Worm (Caenorhabditis elegans) whole organism, early embryonic: Measurements from ENCODE around the gene fbxc-36.
"Not testable (repeated sequence)": the region's sequence is repeated elsewhere in the genome, so short reads cannot be mapped to it uniquely, and the experiment has no call there.

Experiments used
- B0310.2 ChIP-seq: sonication (generic microtip); optimal IDR thresholded peaks from 2 replicates; lab custom pipeline; 2016; ENCODE audit warnings: mild to moderate bottlenecking, missing genetic modification characterization, missing compliant biosample characterization
- F13C5.2 ChIP-seq: sonication (generic microtip); optimal IDR thresholded peaks from 2 replicates; lab custom pipeline; 2017; ENCODE audit warnings: mild to moderate bottlenecking, missing genetic modification characterization, inconsistent platforms, missing compliant biosample characterization
- aly-1 ChIP-seq: sonication (generic microtip); optimal IDR thresholded peaks from 2 replicates; lab custom pipeline; 2016; ENCODE audit warnings: missing genetic modification characterization, missing compliant biosample characterization
- ama-1 ChIP-seq: fragments of 150-350 bp; optimal IDR thresholded peaks from 2 replicates; lab custom pipeline; 2014
- ceh-13 ChIP-seq: fragments of 200-800 bp; sonication (Bioruptor generic); optimal IDR thresholded peaks from 2 replicates; lab custom pipeline; 2018; ENCODE audit warnings: mild to moderate bottlenecking, missing genetic modification characterization, missing compliant biosample characterization
- ceh-36 ChIP-seq: sonication (generic microtip); optimal IDR thresholded peaks from 2 replicates; lab custom pipeline; 2016; ENCODE audit warnings: missing genetic modification characterization, inconsistent platforms, missing compliant biosample characterization
- ets-7 ChIP-seq: sonication (generic microtip); optimal IDR thresholded peaks from 2 replicates; lab custom pipeline; 2016; ENCODE audit warnings: missing genotype, missing genetic modification characterization, missing compliant biosample characterization
- flt-1 ChIP-seq: fragments of 200-800 bp; sonication (Bioruptor generic); IDR thresholded peaks from 2 replicates; pipeline ENCODE4 v1.3.6; 2022; ENCODE audit warnings: missing genetic modification characterization, missing compliant biosample characterization
- hmbx-1 ChIP-seq: sonication (generic microtip); optimal IDR thresholded peaks from 2 replicates; lab custom pipeline; 2016; ENCODE audit warnings: mild to moderate bottlenecking, missing genetic modification characterization, missing compliant biosample characterization
- hmg-4 ChIP-seq: fragments of 200-800 bp; sonication (Bioruptor generic); optimal IDR thresholded peaks from 2 replicates; lab custom pipeline; 2018; ENCODE audit warnings: mild to moderate bottlenecking, missing genetic modification characterization, missing compliant biosample characterization
- hnd-1 ChIP-seq: sonication (generic microtip); optimal IDR thresholded peaks from 2 replicates; lab custom pipeline; 2016; ENCODE audit warnings: missing genetic modification characterization, missing compliant biosample characterization
- pes-1 ChIP-seq: fragments of 200-800 bp; sonication (Bioruptor generic); IDR thresholded peaks from 2 replicates; pipeline ENCODE4 v1.3.6; 2022; ENCODE audit warnings: missing genetic modification reagents, missing genetic modification characterization, missing compliant biosample characterization
- scrt-1 ChIP-seq: fragments of 200-800 bp; sonication (Bioruptor generic); IDR thresholded peaks from 2 replicates; pipeline ENCODE4 v1.3.6; 2022; ENCODE audit warnings: missing genetic modification characterization, missing compliant biosample characterization
- sea-1 ChIP-seq: fragments of 200-800 bp; sonication (Bioruptor generic); conservative IDR thresholded peaks from 2 replicates; pipeline ENCODE4 v1.3.6; 2022; ENCODE audit warnings: missing genetic modification characterization, missing compliant biosample characterization
- tbx-11 ChIP-seq: fragments of 200-800 bp; sonication (Bioruptor generic); IDR thresholded peaks from 2 replicates; pipeline ENCODE4 v1.3.6; 2022; ENCODE audit warnings: missing genetic modification characterization, missing compliant biosample characterization
- tbx-37 ChIP-seq: fragments of 200-800 bp; sonication (Bioruptor generic); conservative IDR thresholded peaks from 2 replicates; pipeline ENCODE4 v1.3.6; 2022; ENCODE audit warnings: missing genetic modification reagents, missing genetic modification characterization, missing compliant biosample characterization
- tra-4 ChIP-seq: sonication (generic microtip); optimal IDR thresholded peaks from 2 replicates; lab custom pipeline; 2017; ENCODE audit warnings: missing genetic modification characterization, missing compliant biosample characterization

fbxc-36 gene

ce11 chrII:954626-955025, 13.8 kb downstream of the fbxc-36 start, which contains the start of gene fbxc-7:
Gene fbxc-7 (plus strand): TSS chrII:954926.
- TF ChIP-seq ceh-13 (GFP tag; lab: Kevin White, UChicago); sea-1 (GFP tag; lab: Robert Waterston, UW); flt-1: not testable (repeated sequence)

- TF ChIP-seq B0310.2 (tag; lab: Kevin White, UChicago) (no peak), tbx-11 (GFP tag; lab: Robert Waterston, UW) (no peak), hmbx-1 (tag; lab: Kevin White, UChicago) (no peak), ceh-36 (tag; lab: Kevin White, UChicago) (no peak), tra-4 (tag; lab: Kevin White, UChicago) (no peak), hnd-1 (tag; lab: Kevin White, UChicago) (no peak), pes-1 (GFP tag; lab: Robert Waterston, UW) (no peak), aly-1 (no peak), hmg-4 (GFP tag; lab: Kevin White, UChicago) (no peak), F13C5.2 (tag; lab: Kevin White, UChicago) (no peak), tbx-37 (no peak), ceh-13 (GFP tag; lab: Kevin White, UChicago) (no peak), ets-7 (tag; lab: Kevin White, UChicago) (no peak), sea-1 (GFP tag; lab: Robert Waterston, UW) (no peak), ama-1 (lab: Kevin White, UChicago) (no peak)
These were observed 17.8 kb downstream of the fbxc-36 start, which contains the start of gene sdz-4 for ce11 chrII:958618-959017. Gene sdz-4 (plus strand): TSS chrII:958918.

DNA sequence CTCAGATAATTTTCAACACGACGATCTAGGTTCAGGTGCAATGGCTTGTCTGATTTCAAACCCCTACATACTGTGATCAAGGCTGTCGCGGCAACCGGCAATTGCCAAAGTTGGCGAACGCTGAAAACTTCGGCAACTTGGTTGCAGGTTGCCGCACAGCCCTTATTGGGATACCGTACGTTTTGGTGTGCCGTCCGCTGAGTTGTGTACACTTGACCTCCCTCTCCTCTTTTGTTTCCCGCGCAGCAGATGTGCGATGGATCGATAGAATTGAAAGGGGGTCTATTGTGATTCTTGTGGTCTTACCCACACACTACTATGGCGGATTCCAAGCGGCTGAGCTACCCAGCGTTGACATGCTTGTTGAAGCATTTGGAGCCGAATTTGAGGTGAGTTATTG, 19.4 kb downstream of the fbxc-36 start, which contains the start of the genes C32B5.18 and C32B5.7:
Gene C32B5.18, plus strand, starts transcription at position 301 of the 400 bp plus-strand sequence.
Gene C32B5.7, plus strand, starts transcription at position 311 of the 400 bp plus-strand sequence.
- TF ChIP-seq tra-4 (tag; lab: Kevin White, UChicago), result no peak
- no peak for TF ChIP-seq ama-1 (lab: Kevin White, UChicago)
- no peak for TF ChIP-seq hnd-1 (tag; lab: Kevin White, UChicago)
- TF ChIP-seq scrt-1 (GFP tag; lab: Robert Waterston, UW), result no peak
- TF ChIP-seq pes-1 (GFP tag; lab: Robert Waterston, UW), result no peak
- TF ChIP-seq hmg-4 (GFP tag; lab: Kevin White, UChicago), result peak; percentile 6
- no peak for TF ChIP-seq ceh-13 (GFP tag; lab: Kevin White, UChicago)
- no peak for TF ChIP-seq flt-1

- TF ChIP-seq ets-7 (tag; lab: Kevin White, UChicago) (no peak), scrt-1 (GFP tag; lab: Robert Waterston, UW) (no peak), ama-1 (lab: Kevin White, UChicago) (no peak), pes-1 (GFP tag; lab: Robert Waterston, UW) (no peak), tra-4 (tag; lab: Kevin White, UChicago) (no peak), flt-1 (no peak), hnd-1 (tag; lab: Kevin White, UChicago) (no peak)
These were observed 21.2 kb downstream of the fbxc-36 start, which contains the start of gene C32B5.13 for ce11 chrII:961961-962360. Gene C32B5.13 (minus strand): TSS chrII:962061.

DNA sequence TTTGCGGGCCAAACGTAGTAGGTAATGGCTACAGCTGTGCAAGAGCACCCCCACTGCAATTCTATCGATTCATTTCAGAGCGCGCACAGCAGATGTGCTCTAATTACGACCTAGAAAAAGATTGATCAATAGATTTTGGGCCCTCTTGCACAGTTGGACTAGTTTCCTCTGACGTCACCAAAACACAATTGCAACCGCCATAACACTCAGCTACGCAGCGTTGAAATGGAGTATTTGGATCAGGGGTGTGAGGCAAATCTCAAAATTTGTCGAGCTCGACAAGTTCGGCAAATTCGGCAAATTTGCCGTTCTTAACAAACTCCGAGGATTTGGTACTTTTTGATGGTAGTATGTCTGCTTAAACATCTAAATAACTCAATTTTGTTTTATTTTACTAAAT, 26.2 kb downstream of the fbxc-36 start, which contains the start of gene fbxc-18:
Gene fbxc-18, minus strand, starts transcription at position 101 of the 400 bp plus-strand sequence.
- TF ChIP-seq ceh-36 (tag; lab: Kevin White, UChicago); tbx-37; flt-1: not testable (repeated sequence)

DNA sequence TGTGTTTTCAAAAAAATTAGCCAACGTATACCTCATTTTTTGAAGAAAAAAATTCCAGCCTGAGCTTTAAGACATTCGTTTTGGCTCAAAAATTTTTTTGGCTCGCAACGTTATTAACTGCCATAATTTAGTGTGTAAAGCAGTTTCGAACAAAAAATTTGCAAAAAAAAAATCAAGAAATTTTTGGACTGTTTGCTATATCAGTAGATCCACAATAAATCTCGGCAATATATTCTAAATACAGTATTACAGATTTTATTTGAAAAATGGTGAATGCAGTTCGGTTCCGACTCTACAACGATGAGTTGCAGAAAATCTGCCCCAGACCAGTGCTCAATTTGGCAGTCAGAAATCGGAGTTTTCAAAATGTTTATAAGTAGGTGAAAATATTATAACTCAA, 27.3 kb downstream of the fbxc-36 start, which contains the start of gene C32B5.6:
Gene C32B5.6, plus strand, starts transcription at position 301 of the 400 bp plus-strand sequence.
- not testable (repeated sequence) for TF ChIP-seq tra-4, hnd-1, ets-7 (tag; lab: Kevin White, UChicago)

DNA sequence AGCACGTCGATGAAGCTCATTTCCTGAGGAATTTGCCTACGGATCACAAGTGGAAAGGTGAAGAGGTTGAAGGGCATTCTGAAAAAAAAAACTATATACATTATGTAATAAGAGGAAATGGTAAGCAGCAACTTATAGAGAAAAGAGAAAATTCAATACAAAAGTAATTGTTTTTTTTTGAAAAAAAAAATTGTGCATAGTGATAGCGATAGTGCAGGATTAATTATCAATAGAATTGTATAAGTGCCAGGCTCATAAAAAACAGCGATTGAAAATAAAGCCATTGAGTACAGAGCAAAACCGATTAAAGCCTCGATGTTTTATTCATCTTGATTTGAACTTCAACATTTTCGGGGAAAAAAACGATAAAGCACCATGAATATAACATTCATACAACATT, 32.1 kb downstream of the fbxc-36 start, which contains the start of gene C32B5.15:
Gene C32B5.15, minus strand, starts transcription at position 101 of the 400 bp plus-strand sequence.
- TF ChIP-seq hnd-1 (tag; lab: Kevin White, UChicago) (no peak), hmg-4 (GFP tag; lab: Kevin White, UChicago) (no peak), scrt-1 (GFP tag; lab: Robert Waterston, UW) (no peak), hmbx-1 (tag; lab: Kevin White, UChicago) (no peak), B0310.2 (tag; lab: Kevin White, UChicago) (no peak), pes-1 (GFP tag; lab: Robert Waterston, UW) (no peak)

DNA sequence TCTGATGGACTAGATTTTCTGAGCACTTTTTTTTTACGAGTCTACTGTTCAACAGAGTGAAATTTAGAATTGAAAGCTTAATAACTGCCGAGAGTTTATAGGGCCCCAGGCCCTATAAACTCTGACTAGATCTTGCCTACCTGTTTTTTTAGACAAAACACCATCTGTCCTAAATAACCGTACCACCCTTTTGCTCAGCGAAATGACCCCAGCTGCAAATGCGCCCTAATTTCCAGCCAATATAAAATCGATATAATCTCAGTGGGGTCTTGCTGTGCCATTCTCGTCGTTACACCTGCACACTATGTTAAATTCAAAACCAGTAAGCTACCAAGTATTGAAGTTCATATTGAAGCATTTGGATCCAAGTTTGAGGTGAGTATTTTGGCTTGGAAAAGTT, 33.2 kb downstream of the fbxc-36 start, which contains the start of gene fbxc-14:
Gene fbxc-14, plus strand, starts transcription at position 301 of the 400 bp plus-strand sequence.
- TF ChIP-seq pes-1 (GFP tag; lab: Robert Waterston, UW), result no peak
- no peak for TF ChIP-seq B0310.2 (tag; lab: Kevin White, UChicago)
- no peak for TF ChIP-seq sea-1 (GFP tag; lab: Robert Waterston, UW)
- no peak for TF ChIP-seq ceh-36 (tag; lab: Kevin White, UChicago)
- TF ChIP-seq hmg-4 (GFP tag; lab: Kevin White, UChicago), result no peak
